Fruit fly (Drosophila melanogaster): Measurements from ENCODE around the gene S.

dm6 chr2L:1072184-1072583 lies 5.4 kb downstream of the S start:
- no peak for TF ChIP-seq CG8478 (optimal IDR thresholded peaks at IDR 0.05)
- TF ChIP-seq CTCF (optimal IDR thresholded peaks at IDR 0.05): no peak
